Worm (Caenorhabditis elegans): ENCODE results near the gene R02E4.1.

ce11 chrX:4134855-4135254 lies 30.5 kb upstream of the R02E4.1 start, which contains the start of gene ZK470.2:
- no peak for TF ChIP-seq Y116A8C.19 (tag; optimal IDR thresholded peaks at IDR 0.05; ENCODE audit: borderline replicate concordance)
- TF ChIP-seq zag-1 (tag; optimal IDR thresholded peaks at IDR 0.05): no peak
- TF ChIP-seq skn-1 (tag; optimal IDR thresholded peaks at IDR 0.05): no peak
- no peak for TF ChIP-seq blmp-1 (tag; optimal IDR thresholded peaks at IDR 0.05)
- no peak for TF ChIP-seq unc-62 (GFP tag; optimal IDR thresholded peaks at IDR 0.05)
- no peak for TF ChIP-seq elt-2 (tag; optimal IDR thresholded peaks at IDR 0.05)
- TF ChIP-seq unc-86 (tag; optimal IDR thresholded peaks at IDR 0.05): no peak
- TF ChIP-seq isw-1 (GFP tag; IDR thresholded peaks at IDR 0.05): no peak
- no peak for TF ChIP-seq lin-39 (tag; optimal IDR thresholded peaks at IDR 0.05)
- TF ChIP-seq elt-3 (tag; optimal IDR thresholded peaks at IDR 0.05): no peak
- TF ChIP-seq ama-1 (optimal IDR thresholded peaks at IDR 0.05): no peak
